Fruit fly (Drosophila melanogaster) whole organism, embryonic: Measurements from ENCODE around the gene CG31100.

Source experiments
- Asciz ChIP-seq: fragments of 200-800 bp; sonication (Bioruptor generic); optimal IDR thresholded peaks from 2 replicates; lab custom pipeline; 2017; ENCODE audit warnings: missing biosample characterization, mild to moderate bottlenecking, missing genetic modification characterization, missing genetic modification reagents
- CG10147 ChIP-seq: fragments of 200-800 bp; sonication (Bioruptor generic); optimal IDR thresholded peaks from 2 replicates; lab custom pipeline; 2019; ENCODE audit warnings: missing biosample characterization, mild to moderate bottlenecking, missing genetic modification characterization, moderate library complexity
- CG10366 ChIP-seq: fragments of 200-800 bp; sonication (Bioruptor generic); IDR thresholded peaks from 2 replicates; pipeline ENCODE4 v1.3.6; 2022; ENCODE audit warnings: missing biosample characterization, missing genetic modification characterization
- CG10431 ChIP-seq: fragments of 200-800 bp; sonication (Bioruptor generic); optimal IDR thresholded peaks from 3 replicates; lab custom pipeline; 2018; ENCODE audit warnings: missing biosample characterization, mild to moderate bottlenecking, missing genetic modification characterization
- CG10462 ChIP-seq: fragments of 200-800 bp; sonication (Bioruptor generic); optimal IDR thresholded peaks from 2 replicates; lab custom pipeline; 2016; ENCODE audit warnings: missing biosample characterization, missing genetic modification characterization
- CG11398 ChIP-seq: fragments of 200-800 bp; sonication (Bioruptor generic); optimal IDR thresholded peaks from 2 replicates; lab custom pipeline; 2016; ENCODE audit warnings: missing biosample characterization, missing genetic modification characterization
- CG13287 ChIP-seq: fragments of 200-800 bp; sonication (Bioruptor generic); IDR thresholded peaks from 2 replicates; pipeline ENCODE4 v1.3.6; 2022; ENCODE audit warnings: missing biosample characterization, missing genetic modification characterization; ENCODE audit not compliant: partially characterized antibody
- CG13424 ChIP-seq: fragments of 200-800 bp; sonication (Bioruptor generic); optimal IDR thresholded peaks from 2 replicates; lab custom pipeline; 2019; ENCODE audit warnings: missing biosample characterization, mild to moderate bottlenecking, missing genetic modification characterization, moderate library complexity
- CG13624 ChIP-seq: fragments of 200-800 bp; sonication (Bioruptor generic); optimal IDR thresholded peaks from 2 replicates; lab custom pipeline; 2016; ENCODE audit warnings: missing biosample characterization, missing genetic modification characterization
- CG15073 ChIP-seq: fragments of 200-800 bp; sonication (Bioruptor generic); optimal IDR thresholded peaks from 2 replicates; lab custom pipeline; 2016; ENCODE audit warnings: missing biosample characterization, missing genetic modification characterization
- CG16813 ChIP-seq: fragments of 200-800 bp; sonication (Bioruptor generic); IDR thresholded peaks from 3 replicates; pipeline ENCODE4 v1.3.6; 2022; ENCODE audit warnings: missing biosample characterization, missing genetic modification characterization; ENCODE audit not compliant: partially characterized antibody
- CG18011 ChIP-seq: fragments of 200-800 bp; sonication (Bioruptor generic); optimal IDR thresholded peaks from 2 replicates; lab custom pipeline; 2017; ENCODE audit warnings: missing biosample characterization, missing genetic modification characterization, mild to moderate bottlenecking, moderate library complexity, missing genotype
- CG32532 ChIP-seq: fragments of 200-800 bp; sonication (Bioruptor generic); IDR thresholded peaks from 2 replicates; pipeline ENCODE4 v1.3.6; 2022; ENCODE audit warnings: missing biosample characterization, missing genetic modification characterization
- CG34422 ChIP-seq: fragments of 200-800 bp; sonication (Bioruptor generic); IDR thresholded peaks from 3 replicates; pipeline ENCODE4 v1.3.6; 2022; ENCODE audit warnings: missing biosample characterization, missing genetic modification characterization
- CG42726 ChIP-seq: fragments of 200-800 bp; sonication (Bioruptor generic); IDR thresholded peaks from 2 replicates; pipeline ENCODE4 v1.3.6; 2022; ENCODE audit warnings: missing biosample characterization, missing genetic modification characterization; ENCODE audit not compliant: partially characterized antibody
- CG7839 ChIP-seq: fragments of 200-800 bp; sonication (Bioruptor generic); optimal IDR thresholded peaks from 3 replicates; lab custom pipeline; 2018; ENCODE audit warnings: missing biosample characterization, mild to moderate bottlenecking, missing genetic modification characterization, moderate library complexity
- CG8359 ChIP-seq: fragments of 200-800 bp; sonication (Bioruptor generic); optimal IDR thresholded peaks from 2 replicates; lab custom pipeline; 2017; ENCODE audit warnings: missing biosample characterization, mild to moderate bottlenecking, missing genetic modification characterization, borderline replicate concordance
- CG8388 ChIP-seq: fragments of 200-800 bp; sonication (Bioruptor generic); optimal IDR thresholded peaks from 2 replicates; lab custom pipeline; 2019; ENCODE audit warnings: missing biosample characterization, mild to moderate bottlenecking, missing genetic modification characterization, moderate library complexity
- CG8478 ChIP-seq: fragments of >200 bp; optimal IDR thresholded peaks from 2 replicates; lab custom pipeline; 2018
- CG9727 ChIP-seq: fragments of 200-800 bp; sonication (Bioruptor generic); optimal IDR thresholded peaks from 3 replicates; lab custom pipeline; 2017; ENCODE audit warnings: missing biosample characterization, mild to moderate bottlenecking, missing genetic modification characterization
- CG9817 ChIP-seq: fragments of 200-800 bp; sonication (Bioruptor generic); optimal IDR thresholded peaks from 2 replicates; lab custom pipeline; 2018; ENCODE audit warnings: missing biosample characterization, mild to moderate bottlenecking, missing genetic modification characterization, moderate library complexity
- CG9876 ChIP-seq: fragments of 200-800 bp; sonication (Bioruptor generic); optimal IDR thresholded peaks from 2 replicates; lab custom pipeline; 2016; ENCODE audit warnings: missing biosample characterization, missing genetic modification characterization
- Doc3 ChIP-seq: fragments of 200-800 bp; sonication (Bioruptor generic); IDR thresholded peaks from 3 replicates; pipeline ENCODE4 v1.3.6; 2022; ENCODE audit warnings: missing biosample characterization, missing genetic modification characterization; ENCODE audit not compliant: partially characterized antibody
- Dp ChIP-seq: fragments of 200-800 bp; sonication (Bioruptor generic); optimal IDR thresholded peaks from 2 replicates; lab custom pipeline; 2018; ENCODE audit warnings: missing biosample characterization, mild to moderate bottlenecking, missing genetic modification characterization, moderate library complexity
- ERR ChIP-seq: fragments of 200-800 bp; sonication (Bioruptor generic); optimal IDR thresholded peaks from 2 replicates; lab custom pipeline; 2016; ENCODE audit warnings: missing biosample characterization, missing genetic modification characterization
- GATAe ChIP-seq: fragments of 200-800 bp; sonication (Bioruptor generic); conservative IDR thresholded peaks from 2 replicates; pipeline ENCODE4 v1.3.6; 2022; ENCODE audit warnings: missing biosample characterization, missing genetic modification characterization
- H2.0 ChIP-seq: fragments of 200-800 bp; sonication (Bioruptor generic); IDR thresholded peaks from 2 replicates; pipeline ENCODE4 v1.3.6; 2022; ENCODE audit warnings: missing biosample characterization, missing genetic modification characterization
- Hsf ChIP-seq: fragments of 200-800 bp; sonication (Bioruptor generic); optimal IDR thresholded peaks from 3 replicates; lab custom pipeline; 2016; ENCODE audit warnings: missing biosample characterization, missing genetic modification characterization
- Jarid2 ChIP-seq: fragments of 200-800 bp; sonication (Bioruptor generic); optimal IDR thresholded peaks from 3 replicates; lab custom pipeline; 2017; ENCODE audit warnings: mild to moderate bottlenecking, missing biosample characterization, missing genetic modification reagents, missing genetic modification characterization
- Kr ChIP-seq: fragments of 200-800 bp; sonication (Bioruptor generic); optimal IDR thresholded peaks from 2 replicates; lab custom pipeline; 2017; ENCODE audit warnings: missing biosample characterization, mild to moderate bottlenecking, missing genetic modification characterization
- Med ChIP-seq: fragments of 200-800 bp; sonication (Bioruptor generic); peaks from one replicate; lab custom pipeline; 2016; ENCODE audit warnings: missing biosample characterization, missing genetic modification characterization, mild to moderate bottlenecking, inconsistent platforms, moderate library complexity
- NfI ChIP-seq: fragments of 200-800 bp; sonication (Bioruptor generic); optimal IDR thresholded peaks from 3 replicates; lab custom pipeline; 2018; ENCODE audit warnings: missing biosample characterization, mild to moderate bottlenecking, missing genetic modification characterization, moderate library complexity
- Oaz ChIP-seq: fragments of 200-800 bp; sonication (Bioruptor generic); IDR thresholded peaks from 2 replicates; pipeline ENCODE4 v1.3.6; 2022; ENCODE audit warnings: missing biosample characterization, missing genetic modification characterization
- Side ChIP-seq: fragments of 200-800 bp; sonication (Bioruptor generic); optimal IDR thresholded peaks from 2 replicates; lab custom pipeline; 2016; ENCODE audit warnings: missing biosample characterization, missing genetic modification characterization
- Sry-δ ChIP-seq: fragments of 200-800 bp; sonication (Bioruptor generic); optimal IDR thresholded peaks from 2 replicates; lab custom pipeline; 2016; ENCODE audit warnings: missing biosample characterization, missing genetic modification characterization
- ap ChIP-seq: fragments of 200-800 bp; sonication (Bioruptor generic); IDR thresholded peaks from 2 replicates; pipeline ENCODE4 v1.3.6; 2022; ENCODE audit warnings: missing biosample characterization, missing genetic modification characterization
- chinmo ChIP-seq: fragments of 200-800 bp; sonication (Bioruptor generic); IDR thresholded peaks from 4 replicates; pipeline ENCODE4 v1.3.6; 2022; ENCODE audit warnings: missing biosample characterization, missing genetic modification characterization; ENCODE audit not compliant: partially characterized antibody
- ci ChIP-seq: fragments of 200-800 bp; sonication (Bioruptor generic); IDR thresholded peaks from 3 replicates; pipeline ENCODE4 v1.3.6; 2022; ENCODE audit warnings: missing biosample characterization, missing genetic modification characterization
- fd64A ChIP-seq: fragments of 200-800 bp; sonication (Bioruptor generic); optimal IDR thresholded peaks from 3 replicates; lab custom pipeline; 2018; ENCODE audit warnings: missing biosample characterization, mild to moderate bottlenecking, missing genetic modification characterization
- fu2 ChIP-seq: fragments of 200-800 bp; sonication (Bioruptor generic); optimal IDR thresholded peaks from 2 replicates; lab custom pipeline; 2016; ENCODE audit warnings: missing biosample characterization, missing genetic modification characterization
- gfzf ChIP-seq: fragments of 200-800 bp; sonication (Bioruptor generic); optimal IDR thresholded peaks from 2 replicates; lab custom pipeline; 2016; ENCODE audit warnings: missing biosample characterization, mild to moderate bottlenecking, missing genetic modification characterization, moderate library complexity
- gro ChIP-seq: fragments of 200-800 bp; sonication (Bioruptor generic); optimal IDR thresholded peaks from 2 replicates; lab custom pipeline; 2016; ENCODE audit warnings: missing biosample characterization, missing genetic modification characterization
- nmo ChIP-seq: fragments of 200-800 bp; sonication (Bioruptor generic); optimal IDR thresholded peaks from 2 replicates; lab custom pipeline; 2018; ENCODE audit warnings: missing biosample characterization, mild to moderate bottlenecking, missing genetic modification characterization, moderate library complexity
- row ChIP-seq: fragments of 200-800 bp; sonication (Bioruptor generic); IDR thresholded peaks from 3 replicates; pipeline ENCODE4 v1.3.6; 2022; ENCODE audit warnings: missing biosample characterization, missing genetic modification characterization
- tll ChIP-seq, 2 experiments: fragments of 200-800 bp in 1 of 2; fragments of >200 bp in 1 of 2; sonication (Bioruptor generic) in 1 of 2; optimal IDR thresholded peaks; 2 replicates each; lab custom pipeline; 2017 to 2019; ENCODE audit warnings: missing biosample characterization in 2 of 2, missing genetic modification characterization in 2 of 2, mild to moderate bottlenecking in 1 of 2, moderate library complexity in 1 of 2
- trh ChIP-seq: fragments of 200-800 bp; sonication (Bioruptor generic); optimal IDR thresholded peaks from 2 replicates; lab custom pipeline; 2016; ENCODE audit warnings: missing biosample characterization, missing genetic modification characterization
- unpg ChIP-seq: fragments of 200-800 bp; sonication (Bioruptor generic); optimal IDR thresholded peaks from 3 replicates; lab custom pipeline; 2018; ENCODE audit warnings: missing biosample characterization, mild to moderate bottlenecking, missing genetic modification characterization, moderate library complexity
- usp ChIP-seq: fragments of >200 bp; optimal IDR thresholded peaks from 2 replicates; lab custom pipeline; 2017; ENCODE audit warnings: missing biosample characterization, missing genetic modification characterization
- z ChIP-seq: fragments of 200-800 bp; sonication (Bioruptor generic); IDR thresholded peaks from 3 replicates; pipeline ENCODE4 v1.3.6; 2022; ENCODE audit warnings: missing biosample characterization, missing genetic modification characterization

CG31100 gene

DNA sequence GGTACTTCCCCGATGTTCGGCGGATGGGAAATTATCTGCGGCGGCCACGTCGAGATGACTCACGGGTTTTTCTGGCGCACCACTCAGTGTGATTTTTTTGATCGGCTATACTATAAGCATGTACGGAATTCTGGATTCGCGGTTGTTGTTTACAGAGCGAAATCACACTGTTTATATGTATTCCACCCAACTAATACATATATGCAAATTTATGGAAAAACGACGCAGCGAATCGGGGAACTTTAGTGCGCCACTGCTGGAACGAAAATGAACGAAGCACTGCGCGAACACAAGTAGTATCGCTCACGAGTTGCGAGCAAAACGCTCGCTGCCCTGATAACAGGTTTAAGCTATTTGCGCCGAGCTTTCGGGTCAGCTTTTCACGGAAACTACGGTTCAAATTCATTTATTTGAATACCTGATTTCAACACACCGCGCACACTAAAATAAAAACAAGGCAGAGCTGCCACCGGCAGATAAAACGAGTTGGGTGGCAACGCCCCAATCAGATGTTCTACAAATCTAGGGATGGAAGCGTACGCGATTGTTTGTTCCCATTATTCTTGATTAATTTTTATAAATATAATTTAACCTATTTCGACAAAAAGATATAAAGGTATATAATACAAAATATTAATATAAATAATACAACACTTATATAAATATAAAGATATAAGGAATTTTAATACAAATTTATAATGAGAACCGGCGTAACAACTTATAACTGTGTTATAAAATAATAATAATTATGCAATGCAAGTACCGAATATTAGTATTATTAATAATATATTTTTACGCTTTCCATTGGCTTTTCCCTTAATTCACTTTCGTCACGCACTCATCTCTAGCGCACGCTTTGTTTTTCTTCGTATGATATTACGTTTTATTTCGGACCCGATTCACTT lies 44.4 kb upstream of the CG31100 start, which contains the start of gene Rel (continued):
- TF ChIP-seq Dp (GFP tag; lab: Kevin White, UChicago): peak; percentile 88
- TF ChIP-seq Asciz: no peak
- peak; percentile 83 for TF ChIP-seq gro (GFP tag; lab: Kevin White, UChicago)
- TF ChIP-seq Kr (GFP tag; lab: Kevin White, UChicago): no peak
- no peak for TF ChIP-seq chinmo (GFP tag; lab: Robert Waterston, UW)
- TF ChIP-seq CG8359 (GFP tag; lab: Kevin White, UChicago): no peak
- TF ChIP-seq CG9817 (tag; lab: Kevin White, UChicago): peak; percentile 51
- no peak for TF ChIP-seq Oaz (GFP tag; lab: Robert Waterston, UW)
- no peak for TF ChIP-seq CG9876 (GFP tag; lab: Kevin White, UChicago)
- peak; percentile 81 for TF ChIP-seq CG9727 (GFP tag; lab: Kevin White, UChicago)
- TF ChIP-seq Med (GFP tag; lab: Kevin White, UChicago): peak; percentile 88
- no peak for TF ChIP-seq CG34422 (GFP tag; lab: Robert Waterston, UW)
- TF ChIP-seq CG11398 (GFP tag; lab: Kevin White, UChicago): no peak
- peak; percentile 68 for TF ChIP-seq Sry-δ (GFP tag; lab: Kevin White, UChicago)
- TF ChIP-seq gfzf (GFP tag; lab: Kevin White, UChicago): peak; percentile 3
- TF ChIP-seq NfI (GFP tag; lab: Kevin White, UChicago): peak; percentile 46
- no peak for TF ChIP-seq CG15073 (GFP tag; lab: Kevin White, UChicago)
- TF ChIP-seq CG8388 (GFP tag; lab: Kevin White, UChicago): peak; percentile 69
- no peak for TF ChIP-seq fd64A
- TF ChIP-seq H2.0 (GFP tag; lab: Robert Waterston, UW): no peak
- peak; percentile 85 for TF ChIP-seq CG13424
- TF ChIP-seq nmo (GFP tag; lab: Kevin White, UChicago): peak; percentile 87
- peak; percentile 41 for TF ChIP-seq CG10431 (GFP tag; lab: Kevin White, UChicago)
- TF ChIP-seq ERR (GFP tag; lab: Kevin White, UChicago): no peak
- TF ChIP-seq GATAe: no peak
- no peak for TF ChIP-seq fu2 (GFP tag; lab: Kevin White, UChicago)
- TF ChIP-seq CG8478: no peak
- no peak for TF ChIP-seq CG42726 (GFP tag; lab: Robert Waterston, UW)
- TF ChIP-seq CG10366 (GFP tag; lab: Robert Waterston, UW): no peak
- TF ChIP-seq CG18011 (GFP tag; lab: Kevin White, UChicago): no peak
- no peak for TF ChIP-seq usp (GFP tag; lab: Kevin White, UChicago)
- no peak for TF ChIP-seq z (GFP tag; lab: Robert Waterston, UW)
- no peak for TF ChIP-seq ci (GFP tag; lab: Robert Waterston, UW)
- TF ChIP-seq CG10462 (GFP tag; lab: Kevin White, UChicago): peak; percentile 5
- peak; percentile 45 for TF ChIP-seq Side
- no peak for TF ChIP-seq row (GFP tag; lab: Robert Waterston, UW)
- TF ChIP-seq CG32532 (GFP tag; lab: Robert Waterston, UW): no peak
- TF ChIP-seq trh (GFP tag; lab: Kevin White, UChicago): no peak
- peak; percentile 81 for TF ChIP-seq CG13624 (GFP tag; lab: Kevin White, UChicago)
- TF ChIP-seq ap: no peak
- no peak for TF ChIP-seq CG16813 (GFP tag; lab: Robert Waterston, UW)
- peak; percentile 82 for TF ChIP-seq CG7839 (tag; lab: Kevin White, UChicago)
- no peak for TF ChIP-seq Doc3
- TF ChIP-seq unpg: peak; percentile 61
- peak; percentile 74 for TF ChIP-seq CG10147 (GFP tag; lab: Kevin White, UChicago)
- no peak for TF ChIP-seq CG13287 (GFP tag; lab: Robert Waterston, UW)
- no peak for TF ChIP-seq tll (GFP tag; optimal IDR thresholded peaks at IDR 0.05; lab: Kevin White, UChicago)
- no peak for TF ChIP-seq Hsf (GFP tag; lab: Kevin White, UChicago)
- TF ChIP-seq Jarid2 (GFP tag; lab: Kevin White, UChicago): peak; percentile 54
